Worm (Caenorhabditis elegans): ENCODE data around the gene utp-20.

ce11 chrII:6498609-6499008 lies 37.6 kb upstream of the utp-20 start:
- TF ChIP-seq mbf-1 (tag; optimal IDR thresholded peaks at IDR 0.05) = no peak
- TF ChIP-seq snpc-4 (tag; optimal IDR thresholded peaks at IDR 0.05) = no peak
- TF ChIP-seq mab-5 (tag; optimal IDR thresholded peaks at IDR 0.05) = no peak
- TF ChIP-seq fos-1 (tag; optimal IDR thresholded peaks at IDR 0.05) = no peak
- TF ChIP-seq alr-1 (tag; optimal IDR thresholded peaks at IDR 0.05) = no peak
- no peak for TF ChIP-seq ZK546.5 (tag; optimal IDR thresholded peaks at IDR 0.05)
- TF ChIP-seq unc-55 (GFP tag; optimal IDR thresholded peaks at IDR 0.05) = no peak
